Worm (Caenorhabditis elegans): ENCODE data around the gene cpg-18.

cpg-18 gene

ce11 chrIV:5778342-5778741, 43.5 kb downstream of the cpg-18 start (continued):
- TF ChIP-seq dmd-4 (tag; optimal IDR thresholded peaks at IDR 0.05): no peak
- TF ChIP-seq elt-3 (tag; optimal IDR thresholded peaks at IDR 0.05): no peak
- TF ChIP-seq fos-1 (tag; optimal IDR thresholded peaks at IDR 0.05): peak; percentile 6
- no peak for TF ChIP-seq nhr-10 (tag; optimal IDR thresholded peaks at IDR 0.05)
- no peak for TF ChIP-seq lin-13 (GFP tag; optimal IDR thresholded peaks at IDR 0.05)
- TF ChIP-seq sem-4 (tag; optimal IDR thresholded peaks at IDR 0.05): no peak
- TF ChIP-seq unc-62 (GFP tag; optimal IDR thresholded peaks at IDR 0.05): no peak
- TF ChIP-seq sma-9 (GFP tag; optimal IDR thresholded peaks at IDR 0.05): peak; percentile 55
- TF ChIP-seq sma-9 (tag; optimal IDR thresholded peaks at IDR 0.05): no peak
- TF ChIP-seq nhr-6 (tag; optimal IDR thresholded peaks at IDR 0.05): peak; percentile 4
- TF ChIP-seq ztf-1 (GFP tag; conservative IDR thresholded peaks at IDR 0.05): no peak
- peak; percentile 57 for TF ChIP-seq F13H6.1 (tag; optimal IDR thresholded peaks at IDR 0.05)
- no peak for TF ChIP-seq unc-39 (tag; optimal IDR thresholded peaks at IDR 0.05)
- TF ChIP-seq nhr-23 (tag; optimal IDR thresholded peaks at IDR 0.05): no peak

DNA sequence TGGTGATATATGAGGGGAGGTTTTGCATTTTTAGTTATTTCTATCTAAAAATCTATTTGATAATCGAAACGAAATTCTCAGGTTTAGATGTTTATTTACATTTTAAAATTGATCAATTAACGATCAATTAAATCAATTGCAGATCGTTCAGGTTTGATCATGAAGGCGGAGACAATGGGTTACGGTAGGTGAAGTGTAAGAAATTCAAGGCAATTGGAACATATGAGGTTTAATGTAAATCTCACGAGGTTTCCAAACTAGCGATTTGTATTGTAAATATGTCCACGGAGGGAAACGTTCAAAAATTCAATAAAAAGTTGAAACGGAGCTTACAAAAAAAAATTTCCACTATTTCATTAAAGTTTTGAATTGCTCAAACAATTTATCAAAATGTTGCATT, 44.7 kb downstream of the cpg-18 start:
- no peak for TF ChIP-seq ceh-82 (tag; optimal IDR thresholded peaks at IDR 0.05)
- TF ChIP-seq nhr-77 (tag; optimal IDR thresholded peaks at IDR 0.05): no peak
- TF ChIP-seq alr-1 (tag; optimal IDR thresholded peaks at IDR 0.05): no peak
- TF ChIP-seq unc-55 (GFP tag; optimal IDR thresholded peaks at IDR 0.05): no peak
- TF ChIP-seq egl-27 (tag; optimal IDR thresholded peaks at IDR 0.05): no peak
- TF ChIP-seq unc-62 (GFP tag; optimal IDR thresholded peaks at IDR 0.05): no peak
- TF ChIP-seq dmd-4 (tag; optimal IDR thresholded peaks at IDR 0.05): no peak
- TF ChIP-seq mab-5 (tag; optimal IDR thresholded peaks at IDR 0.05): no peak
- TF ChIP-seq sma-9 (GFP tag; optimal IDR thresholded peaks at IDR 0.05): no peak
- no peak for TF ChIP-seq sma-9 (tag; optimal IDR thresholded peaks at IDR 0.05)

DNA sequence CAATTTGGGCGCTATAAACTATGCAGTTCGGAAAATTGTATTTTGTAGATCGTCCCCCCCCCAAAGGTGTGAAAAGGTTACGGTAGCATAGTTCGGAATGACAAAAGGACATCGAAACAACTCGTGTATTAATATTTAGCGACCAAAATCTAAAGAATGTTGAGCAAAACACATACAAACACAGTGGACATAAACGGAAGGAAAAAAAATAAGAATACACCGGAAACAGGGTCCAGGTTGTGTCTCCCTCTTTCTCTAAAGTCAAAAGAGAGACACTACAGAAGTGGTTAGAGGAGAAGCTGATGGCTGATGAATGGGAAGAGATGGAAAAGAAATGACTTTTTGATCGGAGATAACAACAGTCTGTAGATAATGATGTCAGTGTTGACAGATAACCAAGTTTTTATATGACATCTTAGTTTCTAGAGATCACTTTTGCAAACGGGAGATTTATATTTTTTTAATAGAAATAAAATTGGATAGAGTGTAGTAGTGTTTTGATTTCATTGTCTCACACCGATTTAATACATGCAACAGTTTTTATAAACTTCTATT, 45.5 kb downstream of the cpg-18 start:
- no peak for TF ChIP-seq nhr-12 (tag; optimal IDR thresholded peaks at IDR 0.05)
- TF ChIP-seq nhr-23 (tag; optimal IDR thresholded peaks at IDR 0.05): no peak
- TF ChIP-seq nhr-21 (tag; optimal IDR thresholded peaks at IDR 0.05): peak; percentile 33
- no peak for TF ChIP-seq C34F6.9 (tag; optimal IDR thresholded peaks at IDR 0.05)
- peak; percentile 66 for TF ChIP-seq egl-27 (tag; optimal IDR thresholded peaks at IDR 0.05)
- TF ChIP-seq nhr-237 (tag; optimal IDR thresholded peaks at IDR 0.05): no peak
- TF ChIP-seq Y55F3AM.14 (GFP tag; optimal IDR thresholded peaks at IDR 0.05): no peak
- TF ChIP-seq nhr-129 (tag; optimal IDR thresholded peaks at IDR 0.05): no peak
- no peak for TF ChIP-seq mdl-1 (tag; optimal IDR thresholded peaks at IDR 0.05)
- TF ChIP-seq nhr-11 (tag; optimal IDR thresholded peaks at IDR 0.05): no peak
- TF ChIP-seq ztf-1 (GFP tag; conservative IDR thresholded peaks at IDR 0.05): no peak
- no peak for TF ChIP-seq mbf-1 (tag; optimal IDR thresholded peaks at IDR 0.05)
- no peak for TF ChIP-seq alr-1 (tag; optimal IDR thresholded peaks at IDR 0.05)
- TF ChIP-seq ztf-4 (tag; optimal IDR thresholded peaks at IDR 0.05): no peak
- peak; percentile 15 for TF ChIP-seq blmp-1 (tag; optimal IDR thresholded peaks at IDR 0.05; ENCODE audit: insufficient read depth)
- no peak for TF ChIP-seq lin-13 (GFP tag; optimal IDR thresholded peaks at IDR 0.05)
- TF ChIP-seq snpc-4 (tag; optimal IDR thresholded peaks at IDR 0.05): no peak
- no peak for TF ChIP-seq nhr-10 (tag; optimal IDR thresholded peaks at IDR 0.05)
- TF ChIP-seq gmeb-1 (tag; optimal IDR thresholded peaks at IDR 0.05): no peak
- TF ChIP-seq ceh-82 (tag; optimal IDR thresholded peaks at IDR 0.05): no peak
- TF ChIP-seq lin-11 (tag; optimal IDR thresholded peaks at IDR 0.05): no peak
- TF ChIP-seq lin-39 (tag; optimal IDR thresholded peaks at IDR 0.05): no peak
- TF ChIP-seq nhr-77 (tag; optimal IDR thresholded peaks at IDR 0.05): no peak
- no peak for TF ChIP-seq aly-2 (tag; optimal IDR thresholded peaks at IDR 0.05)
- TF ChIP-seq sma-9 (GFP tag; optimal IDR thresholded peaks at IDR 0.05): peak; percentile 37
- no peak for TF ChIP-seq sma-9 (tag; optimal IDR thresholded peaks at IDR 0.05)
- TF ChIP-seq nhr-25 (tag; optimal IDR thresholded peaks at IDR 0.05): peak; percentile 28

- TF ChIP-seq aly-2 (tag; optimal IDR thresholded peaks at IDR 0.05): no peak
- TF ChIP-seq C34F6.9 (tag; optimal IDR thresholded peaks at IDR 0.05): no peak
- no peak for TF ChIP-seq F13H6.1 (tag; optimal IDR thresholded peaks at IDR 0.05)
- TF ChIP-seq lin-11 (tag; optimal IDR thresholded peaks at IDR 0.05): no peak
- no peak for TF ChIP-seq sma-9 (GFP tag; optimal IDR thresholded peaks at IDR 0.05)
- TF ChIP-seq sma-9 (tag; optimal IDR thresholded peaks at IDR 0.05): no peak
- no peak for TF ChIP-seq unc-39 (tag; optimal IDR thresholded peaks at IDR 0.05)
- TF ChIP-seq Y55F3AM.14 (GFP tag; optimal IDR thresholded peaks at IDR 0.05): no peak
Measured at ce11 chrIV:5783675-5784074, 48.9 kb downstream of the cpg-18 start.
